Worm (Caenorhabditis elegans) whole organism, mixed stage, embryonic: ENCODE results near the gene F56C9.10.

Source experiments
- M03D4.4 ChIP-seq: sonication (generic microtip); optimal IDR thresholded peaks from 2 replicates; lab custom pipeline; 2017; ENCODE audit warnings: mild to moderate bottlenecking, missing genetic modification characterization, missing compliant biosample characterization
- blmp-1 ChIP-seq: fragments of 150-350 bp; optimal IDR thresholded peaks from 2 replicates; lab custom pipeline; 2014; ENCODE audit warnings: missing biosample characterization, missing genetic modification characterization
- ceh-39 ChIP-seq: fragments of 150-350 bp; optimal IDR thresholded peaks from 2 replicates; lab custom pipeline; 2014; ENCODE audit warnings: missing biosample characterization, missing genetic modification characterization
- ceh-83 ChIP-seq: fragments of 200-800 bp; sonication (Bioruptor generic); optimal IDR thresholded peaks from 2 replicates; lab custom pipeline; 2018; ENCODE audit warnings: mild to moderate bottlenecking, missing genetic modification characterization, missing compliant biosample characterization
- cnd-1 ChIP-seq: fragments of 200-800 bp; sonication (Bioruptor generic); optimal IDR thresholded peaks from 2 replicates; lab custom pipeline; 2018; ENCODE audit warnings: mild to moderate bottlenecking, missing genetic modification characterization, missing compliant biosample characterization
- elt-1 ChIP-seq: sonication (generic microtip); optimal IDR thresholded peaks from 2 replicates; lab custom pipeline; 2017; ENCODE audit warnings: missing genetic modification characterization, mild to moderate bottlenecking, missing compliant biosample characterization, antibody characterized with exemption, moderate library complexity, borderline replicate concordance; ENCODE audit not compliant: insufficient read depth
- elt-3 ChIP-seq: fragments of 150-350 bp; optimal IDR thresholded peaks from 2 replicates; lab custom pipeline; 2014; ENCODE audit warnings: missing biosample characterization, missing genetic modification characterization
- flh-1 ChIP-seq: fragments of 200-800 bp; sonication (Bioruptor generic); optimal IDR thresholded peaks from 2 replicates; lab custom pipeline; 2018; ENCODE audit warnings: mild to moderate bottlenecking, missing genetic modification characterization, moderate library complexity, missing compliant biosample characterization
- ham-2 ChIP-seq: fragments of 200-800 bp; sonication (Bioruptor generic); optimal IDR thresholded peaks from 2 replicates; lab custom pipeline; 2018; ENCODE audit warnings: mild to moderate bottlenecking, missing genetic modification characterization, missing compliant biosample characterization
- hlh-1 ChIP-seq: fragments of 150-350 bp; optimal IDR thresholded peaks from 2 replicates; lab custom pipeline; 2014; ENCODE audit warnings: missing biosample characterization, missing genetic modification reagents, missing genetic modification characterization
- lin-13 ChIP-seq: fragments of 150-350 bp; optimal IDR thresholded peaks from 2 replicates; lab custom pipeline; 2014; ENCODE audit warnings: missing biosample characterization, missing genetic modification characterization
- lin-32 ChIP-seq: fragments of 200-800 bp; sonication (Bioruptor generic); optimal IDR thresholded peaks from 2 replicates; lab custom pipeline; 2018; ENCODE audit warnings: mild to moderate bottlenecking, missing genetic modification characterization, missing compliant biosample characterization
- mab-5 ChIP-seq: fragments of 150-350 bp; optimal IDR thresholded peaks from 2 replicates; lab custom pipeline; 2014; ENCODE audit warnings: missing biosample characterization, missing genetic modification characterization
- mep-1 ChIP-seq: fragments of 150-350 bp; optimal IDR thresholded peaks from 2 replicates; lab custom pipeline; 2017; ENCODE audit warnings: missing biosample characterization, missing genetic modification reagents, missing genetic modification characterization, inconsistent platforms
- mls-2 ChIP-seq: sonication (generic microtip); optimal IDR thresholded peaks from 2 replicates; lab custom pipeline; 2016; ENCODE audit warnings: mild to moderate bottlenecking, missing genetic modification characterization, moderate library complexity, missing compliant biosample characterization
- nhr-12 ChIP-seq: fragments of 150-350 bp; optimal IDR thresholded peaks from 2 replicates; lab custom pipeline; 2014; ENCODE audit warnings: missing biosample characterization, missing genetic modification characterization
- nhr-2 ChIP-seq: fragments of 150-350 bp; optimal IDR thresholded peaks from 2 replicates; lab custom pipeline; 2014; ENCODE audit warnings: missing biosample characterization, missing genetic modification characterization
- nhr-237 ChIP-seq: fragments of 150-350 bp; optimal IDR thresholded peaks from 2 replicates; lab custom pipeline; 2014; ENCODE audit warnings: missing biosample characterization, missing genetic modification characterization
- nhr-28 ChIP-seq: fragments of 150-350 bp; optimal IDR thresholded peaks from 2 replicates; lab custom pipeline; 2014; ENCODE audit warnings: missing biosample characterization, missing genetic modification characterization
- nhr-76 ChIP-seq: sonication (generic microtip); optimal IDR thresholded peaks from 2 replicates; lab custom pipeline; 2017; ENCODE audit warnings: missing biosample characterization, missing genetic modification characterization
- pha-4 ChIP-seq: fragments of 150-350 bp; optimal IDR thresholded peaks from 2 replicates; lab custom pipeline; 2018; ENCODE audit warnings: missing biosample characterization, missing genetic modification reagents, missing genetic modification characterization
- sem-2 ChIP-seq: fragments of 200-800 bp; sonication (Bioruptor generic); optimal IDR thresholded peaks from 2 replicates; lab custom pipeline; 2018; ENCODE audit warnings: mild to moderate bottlenecking, missing genetic modification characterization, missing compliant biosample characterization
- snpc-4 ChIP-seq: fragments of 150-350 bp; optimal IDR thresholded peaks from 2 replicates; lab custom pipeline; 2014; ENCODE audit warnings: missing biosample characterization, missing genetic modification characterization
- sptf-1 ChIP-seq: sonication (generic microtip); optimal IDR thresholded peaks from 2 replicates; lab custom pipeline; 2017; ENCODE audit warnings: mild to moderate bottlenecking, missing genetic modification characterization, moderate library complexity, missing compliant biosample characterization
- tbx-8 ChIP-seq: fragments of 200-800 bp; sonication (Bioruptor generic); optimal IDR thresholded peaks from 2 replicates; lab custom pipeline; 2018; ENCODE audit warnings: mild to moderate bottlenecking, missing genetic modification characterization, moderate library complexity, missing compliant biosample characterization
- unc-120 ChIP-seq: sonication (generic microtip); optimal IDR thresholded peaks from 2 replicates; lab custom pipeline; 2017; ENCODE audit warnings: missing genetic modification characterization, missing compliant biosample characterization; ENCODE audit not compliant: poor library complexity, severe bottlenecking
- unc-39 ChIP-seq: fragments of 150-350 bp; optimal IDR thresholded peaks from 2 replicates; lab custom pipeline; 2014; ENCODE audit warnings: missing biosample characterization, missing genetic modification characterization
- unc-62 ChIP-seq: fragments of 150-350 bp; optimal IDR thresholded peaks from 2 replicates; lab custom pipeline; 2014; ENCODE audit warnings: missing biosample characterization, missing genetic modification reagents, missing genetic modification characterization
- zip-8 ChIP-seq: fragments of 150-350 bp; optimal IDR thresholded peaks from 2 replicates; lab custom pipeline; 2014; ENCODE audit warnings: missing biosample characterization, missing genetic modification characterization

F56C9.10 gene

DNA sequence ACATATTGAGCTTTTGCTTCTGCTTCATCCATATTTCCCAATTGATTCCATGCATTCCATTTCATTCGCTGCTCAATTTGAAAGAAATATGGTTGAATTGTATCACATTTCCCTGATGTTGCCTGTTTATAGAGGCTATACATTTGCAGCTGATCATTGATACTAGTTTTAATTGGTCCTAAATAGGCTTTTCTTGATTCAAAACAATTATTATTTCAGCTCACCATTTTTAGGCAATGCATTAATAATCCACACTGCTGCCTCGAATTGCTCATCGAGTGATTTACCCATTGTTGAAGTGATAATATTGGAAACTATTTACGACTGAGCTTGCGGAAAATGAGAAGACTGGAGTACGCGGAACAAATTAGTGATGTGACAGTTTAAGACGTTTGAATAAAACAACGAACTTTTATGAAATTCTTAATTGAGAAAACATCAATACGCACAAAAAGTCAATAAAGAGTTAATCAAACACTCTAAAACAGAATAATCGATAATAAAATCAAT is 26.5 kb downstream of the F56C9.10 start, which contains the start of gene acbp-4:
acbp-4 (minus strand) TSS at position 510 of the 510 bp plus-strand sequence.
- no peak for TF ChIP-seq mep-1 (tag; lab: Kevin White, UChicago)

ce11 chrIII:7305649-7305977 is 29.5 kb downstream of the F56C9.10 start:
- TF ChIP-seq elt-3 (tag; lab: Kevin White, UChicago) (no peak), mab-5 (tag; lab: Kevin White, UChicago) (no peak), ham-2 (GFP tag; lab: Kevin White, UChicago) (no peak), nhr-12 (tag; lab: Kevin White, UChicago) (no peak), unc-39 (no peak), tbx-8 (GFP tag; lab: Kevin White, UChicago) (no peak), snpc-4 (tag; lab: Kevin White, UChicago) (no peak), unc-62 (GFP tag; lab: Kevin White, UChicago) (no peak), pha-4 (tag; lab: Kevin White, UChicago) (no peak), nhr-76 (tag; lab: Kevin White, UChicago) (no peak)

DNA sequence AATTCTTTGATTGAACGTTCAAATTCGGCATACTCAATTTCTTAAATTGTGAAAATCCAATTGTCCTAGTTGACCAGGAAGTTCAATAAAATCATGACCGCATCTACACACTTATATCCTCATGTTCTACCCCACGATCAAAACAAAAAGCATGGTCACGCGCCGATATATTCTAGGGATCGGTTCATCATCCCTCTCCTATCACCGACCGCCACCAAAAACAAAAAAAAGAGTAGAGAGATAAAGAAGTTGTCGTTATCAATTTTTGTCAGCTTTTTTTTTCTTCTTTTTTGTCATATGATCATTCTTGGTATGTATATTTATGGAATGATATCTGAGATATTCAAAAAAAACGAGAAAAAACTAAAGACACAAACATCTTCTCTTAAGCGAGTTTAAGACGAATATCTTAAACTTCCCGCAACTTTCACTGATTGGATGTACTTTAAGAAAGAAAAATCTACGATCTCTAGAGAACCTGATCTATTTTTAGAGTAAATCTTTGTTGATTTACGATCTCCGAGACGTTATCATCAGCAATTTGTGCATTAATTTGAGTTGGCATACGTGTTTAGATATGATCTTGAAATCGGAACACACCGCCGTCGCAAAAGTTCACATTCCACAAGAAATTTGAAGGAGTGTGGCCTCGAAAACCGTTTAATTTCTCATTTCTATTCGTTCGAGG is 30.0 kb downstream of the F56C9.10 start:
- TF ChIP-seq elt-3 (tag; lab: Kevin White, UChicago) (no peak), mls-2 (no peak), elt-1 (tag; lab: Kevin White, UChicago) (peak; percentile 44), flh-1 (GFP tag; lab: Kevin White, UChicago) (no peak)

ce11 chrIII:7301668-7302067 is 33.4 kb downstream of the F56C9.10 start:
- TF ChIP-seq mep-1 (tag; lab: Kevin White, UChicago), result no peak
- no peak for TF ChIP-seq unc-120 (tag; lab: Kevin White, UChicago)
- no peak for TF ChIP-seq nhr-237 (tag; lab: Kevin White, UChicago)
- no peak for TF ChIP-seq nhr-12 (tag; lab: Kevin White, UChicago)
- no peak for TF ChIP-seq lin-13 (tag; lab: Kevin White, UChicago)
- no peak for TF ChIP-seq sptf-1 (tag; lab: Kevin White, UChicago)
- no peak for TF ChIP-seq unc-62 (GFP tag; lab: Kevin White, UChicago)
- no peak for TF ChIP-seq blmp-1 (tag; lab: Kevin White, UChicago)
- TF ChIP-seq nhr-76 (tag; lab: Kevin White, UChicago), result no peak
- TF ChIP-seq lin-32, result no peak

- TF ChIP-seq nhr-28 (tag; lab: Kevin White, UChicago) (no peak), M03D4.4 (tag; lab: Kevin White, UChicago) (no peak), ceh-83 (no peak), zip-8 (tag; lab: Kevin White, UChicago) (no peak), ham-2 (GFP tag; lab: Kevin White, UChicago) (no peak), sem-2 (GFP tag; lab: Kevin White, UChicago) (no peak), ceh-39 (tag; lab: Kevin White, UChicago) (no peak), unc-62 (GFP tag; lab: Kevin White, UChicago) (no peak), mep-1 (tag; lab: Kevin White, UChicago) (no peak), mab-5 (tag; lab: Kevin White, UChicago) (no peak), lin-13 (tag; lab: Kevin White, UChicago) (no peak)
Measured at ce11 chrIII:7300763-7301162, 34.4 kb downstream of the F56C9.10 start.

DNA sequence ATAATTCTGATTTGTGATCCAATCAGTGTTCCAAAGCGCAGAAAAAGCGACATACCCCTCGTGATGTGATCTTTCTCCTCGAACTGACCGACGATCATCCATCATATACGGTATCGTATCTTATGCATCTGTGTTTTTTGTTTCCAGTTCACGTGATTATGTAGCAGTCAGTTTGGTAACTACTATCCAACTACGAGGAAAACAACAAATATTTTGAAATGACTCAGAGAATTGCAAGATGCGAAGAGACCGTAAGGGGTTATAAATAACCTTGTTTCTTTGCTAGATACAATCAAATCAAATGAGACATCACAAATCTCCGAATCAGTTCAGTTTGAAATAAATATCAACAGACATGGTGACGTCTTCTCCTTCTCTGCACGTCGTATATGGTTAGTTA is 34.9 kb downstream of the F56C9.10 start:
- no peak for TF ChIP-seq cnd-1 (tag; lab: Kevin White, UChicago)
- TF ChIP-seq lin-32, result no peak
- TF ChIP-seq pha-4 (tag; lab: Kevin White, UChicago), result no peak
- TF ChIP-seq unc-62 (GFP tag; lab: Kevin White, UChicago), result no peak
- TF ChIP-seq elt-3 (tag; lab: Kevin White, UChicago), result no peak
- no peak for TF ChIP-seq nhr-76 (tag; lab: Kevin White, UChicago)
- no peak for TF ChIP-seq mep-1 (tag; lab: Kevin White, UChicago)
- no peak for TF ChIP-seq nhr-28 (tag; lab: Kevin White, UChicago)
- no peak for TF ChIP-seq blmp-1 (tag; lab: Kevin White, UChicago)
- TF ChIP-seq snpc-4 (tag; lab: Kevin White, UChicago), result no peak
- no peak for TF ChIP-seq flh-1 (GFP tag; lab: Kevin White, UChicago)
- TF ChIP-seq hlh-1 (tag; lab: Kevin White, UChicago), result no peak
- TF ChIP-seq nhr-2, result no peak
- no peak for TF ChIP-seq sem-2 (GFP tag; lab: Kevin White, UChicago)
